Worm (Caenorhabditis elegans) whole organism, mixed stage, embryonic: Measurements from ENCODE around the gene Y32G9A.12.

Experiments used
- M03D4.4 ChIP-seq: sonication (generic microtip); optimal IDR thresholded peaks from 2 replicates; lab custom pipeline; 2017; ENCODE audit warnings: mild to moderate bottlenecking, missing genetic modification characterization, missing compliant biosample characterization
- blmp-1 ChIP-seq: fragments of 150-350 bp; optimal IDR thresholded peaks from 2 replicates; lab custom pipeline; 2014; ENCODE audit warnings: missing biosample characterization, missing genetic modification characterization
- ceh-39 ChIP-seq: fragments of 150-350 bp; optimal IDR thresholded peaks from 2 replicates; lab custom pipeline; 2014; ENCODE audit warnings: missing biosample characterization, missing genetic modification characterization
- ceh-43 ChIP-seq: fragments of 200-800 bp; sonication (Bioruptor generic); optimal IDR thresholded peaks from 2 replicates; lab custom pipeline; 2018; ENCODE audit warnings: mild to moderate bottlenecking, missing genetic modification characterization, moderate library complexity, missing compliant biosample characterization
- ces-1 ChIP-seq: fragments of 150-350 bp; optimal IDR thresholded peaks from 2 replicates; lab custom pipeline; 2014; ENCODE audit warnings: missing biosample characterization, missing genetic modification reagents, missing genetic modification characterization
- cnd-1 ChIP-seq: fragments of 200-800 bp; sonication (Bioruptor generic); optimal IDR thresholded peaks from 2 replicates; lab custom pipeline; 2018; ENCODE audit warnings: mild to moderate bottlenecking, missing genetic modification characterization, missing compliant biosample characterization
- drap-1 ChIP-seq: fragments of 200-800 bp; sonication (Bioruptor generic); optimal IDR thresholded peaks from 3 replicates; lab custom pipeline; 2018; ENCODE audit warnings: mild to moderate bottlenecking, missing genetic modification characterization, missing compliant biosample characterization
- elt-1 ChIP-seq: sonication (generic microtip); optimal IDR thresholded peaks from 2 replicates; lab custom pipeline; 2017; ENCODE audit warnings: missing genetic modification characterization, mild to moderate bottlenecking, missing compliant biosample characterization, antibody characterized with exemption, moderate library complexity, borderline replicate concordance; ENCODE audit not compliant: insufficient read depth
- elt-3 ChIP-seq: fragments of 150-350 bp; optimal IDR thresholded peaks from 2 replicates; lab custom pipeline; 2014; ENCODE audit warnings: missing biosample characterization, missing genetic modification characterization
- flh-1 ChIP-seq: fragments of 200-800 bp; sonication (Bioruptor generic); optimal IDR thresholded peaks from 2 replicates; lab custom pipeline; 2018; ENCODE audit warnings: mild to moderate bottlenecking, missing genetic modification characterization, moderate library complexity, missing compliant biosample characterization
- ham-2 ChIP-seq: fragments of 200-800 bp; sonication (Bioruptor generic); optimal IDR thresholded peaks from 2 replicates; lab custom pipeline; 2018; ENCODE audit warnings: mild to moderate bottlenecking, missing genetic modification characterization, missing compliant biosample characterization
- lin-13 ChIP-seq: fragments of 150-350 bp; optimal IDR thresholded peaks from 2 replicates; lab custom pipeline; 2014; ENCODE audit warnings: missing biosample characterization, missing genetic modification characterization
- lin-32 ChIP-seq: fragments of 200-800 bp; sonication (Bioruptor generic); optimal IDR thresholded peaks from 2 replicates; lab custom pipeline; 2018; ENCODE audit warnings: mild to moderate bottlenecking, missing genetic modification characterization, missing compliant biosample characterization
- lsy-2 ChIP-seq: fragments of 150-350 bp; optimal IDR thresholded peaks from 2 replicates; lab custom pipeline; 2014; ENCODE audit warnings: missing biosample characterization, missing genetic modification characterization
- mab-5 ChIP-seq: fragments of 150-350 bp; optimal IDR thresholded peaks from 2 replicates; lab custom pipeline; 2014; ENCODE audit warnings: missing biosample characterization, missing genetic modification characterization
- mep-1 ChIP-seq: fragments of 150-350 bp; optimal IDR thresholded peaks from 2 replicates; lab custom pipeline; 2017; ENCODE audit warnings: missing biosample characterization, missing genetic modification reagents, missing genetic modification characterization, inconsistent platforms
- nhr-12 ChIP-seq: fragments of 150-350 bp; optimal IDR thresholded peaks from 2 replicates; lab custom pipeline; 2014; ENCODE audit warnings: missing biosample characterization, missing genetic modification characterization
- nhr-237 ChIP-seq: fragments of 150-350 bp; optimal IDR thresholded peaks from 2 replicates; lab custom pipeline; 2014; ENCODE audit warnings: missing biosample characterization, missing genetic modification characterization
- nhr-28 ChIP-seq: fragments of 150-350 bp; optimal IDR thresholded peaks from 2 replicates; lab custom pipeline; 2014; ENCODE audit warnings: missing biosample characterization, missing genetic modification characterization
- pha-4 ChIP-seq: fragments of 150-350 bp; optimal IDR thresholded peaks from 2 replicates; lab custom pipeline; 2018; ENCODE audit warnings: missing biosample characterization, missing genetic modification reagents, missing genetic modification characterization
- sem-2 ChIP-seq: fragments of 200-800 bp; sonication (Bioruptor generic); optimal IDR thresholded peaks from 2 replicates; lab custom pipeline; 2018; ENCODE audit warnings: mild to moderate bottlenecking, missing genetic modification characterization, missing compliant biosample characterization
- snpc-4 ChIP-seq: fragments of 150-350 bp; optimal IDR thresholded peaks from 2 replicates; lab custom pipeline; 2014; ENCODE audit warnings: missing biosample characterization, missing genetic modification characterization
- tbx-8 ChIP-seq: fragments of 200-800 bp; sonication (Bioruptor generic); optimal IDR thresholded peaks from 2 replicates; lab custom pipeline; 2018; ENCODE audit warnings: mild to moderate bottlenecking, missing genetic modification characterization, moderate library complexity, missing compliant biosample characterization
- unc-120 ChIP-seq: sonication (generic microtip); optimal IDR thresholded peaks from 2 replicates; lab custom pipeline; 2017; ENCODE audit warnings: missing genetic modification characterization, missing compliant biosample characterization; ENCODE audit not compliant: poor library complexity, severe bottlenecking
- unc-39 ChIP-seq: fragments of 150-350 bp; optimal IDR thresholded peaks from 2 replicates; lab custom pipeline; 2014; ENCODE audit warnings: missing biosample characterization, missing genetic modification characterization
- unc-62 ChIP-seq: fragments of 150-350 bp; optimal IDR thresholded peaks from 2 replicates; lab custom pipeline; 2014; ENCODE audit warnings: missing biosample characterization, missing genetic modification reagents, missing genetic modification characterization
- zip-8 ChIP-seq: fragments of 150-350 bp; optimal IDR thresholded peaks from 2 replicates; lab custom pipeline; 2014; ENCODE audit warnings: missing biosample characterization, missing genetic modification characterization
- ztf-11 ChIP-seq: fragments of 150-350 bp; optimal IDR thresholded peaks from 2 replicates; lab custom pipeline; 2014; ENCODE audit warnings: missing biosample characterization, missing genetic modification characterization

The Y32G9A.12 gene

ce11 chrV:1918030-1918559 is 1.9 kb downstream of the Y32G9A.12 start, which contains the start of gene Y32G9A.2:
Gene Y32G9A.2, plus strand, starts transcription at chrV:1918509.
- TF ChIP-seq M03D4.4 (tag; lab: Kevin White, UChicago) (no peak), mep-1 (tag; lab: Kevin White, UChicago) (peak; percentile 25), mab-5 (tag; lab: Kevin White, UChicago) (no peak), cnd-1 (no peak), ces-1 (GFP tag; lab: Kevin White, UChicago) (peak; percentile 11), blmp-1 (tag; lab: Kevin White, UChicago) (peak; percentile 22)
- TF ChIP-seq, all 35 proteins: peak for 3

DNA sequence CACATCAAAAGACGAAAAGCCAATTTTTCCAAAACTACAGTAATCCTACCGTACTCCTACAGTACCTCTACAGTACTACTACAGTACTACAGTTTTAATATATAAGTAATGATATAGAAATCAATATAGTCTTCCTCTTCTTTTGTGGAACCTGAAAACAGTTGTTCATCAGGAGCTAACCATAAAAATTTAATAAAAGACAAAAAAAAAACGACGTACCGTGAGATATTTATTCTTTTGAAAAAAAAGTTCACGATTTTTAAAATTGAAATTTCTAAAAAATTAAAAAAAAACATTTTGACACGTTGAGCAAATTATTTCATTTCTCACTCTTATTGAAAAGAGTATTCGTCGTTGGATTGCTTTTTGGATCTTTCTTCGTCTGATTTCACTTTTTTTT is 8.9 kb downstream of the Y32G9A.12 start, which contains the start of gene Y32G9A.3:
TSS of gene Y32G9A.3 (plus strand) at position 301 of the 400 bp plus-strand sequence.
- TF ChIP-seq lsy-2 (tag; lab: Kevin White, UChicago) (no peak), mab-5 (tag; lab: Kevin White, UChicago) (no peak), nhr-12 (no peak)

DNA sequence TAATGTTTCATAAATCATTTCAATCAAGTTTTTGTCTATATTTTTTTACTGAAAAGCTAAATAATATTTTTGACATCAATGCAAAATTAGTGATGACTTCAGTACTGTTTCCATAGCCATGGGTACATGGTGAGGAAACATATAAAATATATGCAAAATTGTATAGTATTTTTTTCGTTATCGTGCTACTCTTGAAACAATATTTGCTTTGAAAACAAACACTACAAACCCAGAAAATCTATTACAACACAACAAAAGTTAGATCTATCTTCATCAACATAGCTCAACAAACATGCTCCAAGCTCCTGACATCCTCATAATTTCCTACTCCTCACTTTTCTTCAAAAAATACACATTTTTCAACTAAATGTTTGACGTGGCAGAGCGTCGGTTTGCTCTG is 11.5 kb downstream of the Y32G9A.12 start, which contains the start of gene srp-3:
TSS of gene srp-3 (plus strand) at position 301 of the 400 bp plus-strand sequence.
- TF ChIP-seq sem-2 (GFP tag; lab: Kevin White, UChicago) (no peak), unc-62 (GFP tag; lab: Kevin White, UChicago) (no peak), zip-8 (tag; lab: Kevin White, UChicago) (no peak), lsy-2 (tag; lab: Kevin White, UChicago) (no peak), lin-32 (GFP tag; lab: Kevin White, UChicago) (no peak), nhr-28 (tag; lab: Kevin White, UChicago) (no peak), unc-120 (tag; lab: Kevin White, UChicago) (no peak), ham-2 (GFP tag; lab: Kevin White, UChicago) (no peak), unc-39 (tag; lab: Kevin White, UChicago) (no peak), cnd-1 (no peak), snpc-4 (tag; lab: Kevin White, UChicago) (no peak), tbx-8 (GFP tag; lab: Kevin White, UChicago) (no peak), ceh-39 (no peak), ceh-43 (GFP tag; lab: Kevin White, UChicago) (no peak)

ce11 chrV:1907350-1907749 is 12.7 kb downstream of the Y32G9A.12 start, which contains the start of gene Y32G9A.5:
Gene Y32G9A.5, plus strand, starts transcription at chrV:1907650.
- TF ChIP-seq flh-1 (GFP tag; lab: Kevin White, UChicago) (no peak), unc-39 (tag; lab: Kevin White, UChicago) (no peak), unc-62 (GFP tag; lab: Kevin White, UChicago) (no peak), nhr-28 (tag; lab: Kevin White, UChicago) (no peak), elt-3 (tag; lab: Kevin White, UChicago) (no peak), ztf-11 (tag; lab: Kevin White, UChicago) (no peak), mep-1 (tag; lab: Kevin White, UChicago) (no peak), lin-13 (tag; lab: Kevin White, UChicago) (no peak), zip-8 (tag; lab: Kevin White, UChicago) (no peak), elt-1 (tag; lab: Kevin White, UChicago) (no peak), blmp-1 (tag; lab: Kevin White, UChicago) (no peak), ceh-39 (no peak), nhr-237 (tag; lab: Kevin White, UChicago) (no peak), cnd-1 (no peak), snpc-4 (tag; lab: Kevin White, UChicago) (no peak), pha-4 (no peak)

DNA sequence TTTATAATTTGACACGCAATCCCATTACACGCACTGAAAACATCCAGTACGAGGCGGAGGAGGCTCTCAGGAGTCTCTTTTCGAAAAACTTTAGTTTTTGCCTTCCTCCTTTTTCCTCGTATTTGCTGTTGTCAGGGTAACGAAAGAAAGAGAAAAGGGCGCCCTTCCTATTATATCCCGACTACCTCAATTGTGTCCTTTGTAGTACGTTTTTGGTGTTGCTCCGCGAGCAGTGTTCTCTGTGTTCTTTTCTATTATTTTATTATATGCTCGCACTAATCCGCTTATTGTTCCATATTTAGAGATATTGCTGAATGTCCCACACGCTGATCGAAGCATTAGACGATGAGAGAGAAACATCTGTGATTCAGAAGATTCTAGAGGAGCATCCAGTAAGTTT is 24.5 kb downstream of the Y32G9A.12 start, which contains the start of gene nphp-2:
TSS of gene nphp-2 (plus strand) at position 301 of the 400 bp plus-strand sequence.
- TF ChIP-seq sem-2 (GFP tag; lab: Kevin White, UChicago) (no peak), drap-1 (GFP tag; lab: Kevin White, UChicago) (no peak), nhr-237 (tag; lab: Kevin White, UChicago) (no peak), unc-62 (GFP tag; lab: Kevin White, UChicago) (no peak)
